Worm (Caenorhabditis elegans): ENCODE results near the gene C56G2.4.

- TF ChIP-seq W03F9.2 (tag; optimal IDR thresholded peaks at IDR 0.05) (no peak), him-1 (tag; optimal IDR thresholded peaks at IDR 0.05) (no peak), dao-5 (tag; optimal IDR thresholded peaks at IDR 0.05) (no peak)
These were observed 35.4 kb upstream of the C56G2.4 start, which contains the start of gene F47D12.7 for ce11 chrIII:6295972-6296700.
